Worm (Caenorhabditis elegans) whole organism, L4/young adult: ENCODE data around the gene ZK757.10.

Source experiments
- W03F9.2 ChIP-seq: fragments of 150-350 bp; optimal IDR thresholded peaks from 2 replicates; lab custom pipeline; 2014; ENCODE audit warnings: missing biosample characterization, missing genetic modification characterization
- dao-5 ChIP-seq: sonication (generic microtip); optimal IDR thresholded peaks from 2 replicates; lab custom pipeline; 2016; ENCODE audit warnings: missing genotype, missing genetic modification characterization, moderate library complexity, missing compliant biosample characterization

DNA sequence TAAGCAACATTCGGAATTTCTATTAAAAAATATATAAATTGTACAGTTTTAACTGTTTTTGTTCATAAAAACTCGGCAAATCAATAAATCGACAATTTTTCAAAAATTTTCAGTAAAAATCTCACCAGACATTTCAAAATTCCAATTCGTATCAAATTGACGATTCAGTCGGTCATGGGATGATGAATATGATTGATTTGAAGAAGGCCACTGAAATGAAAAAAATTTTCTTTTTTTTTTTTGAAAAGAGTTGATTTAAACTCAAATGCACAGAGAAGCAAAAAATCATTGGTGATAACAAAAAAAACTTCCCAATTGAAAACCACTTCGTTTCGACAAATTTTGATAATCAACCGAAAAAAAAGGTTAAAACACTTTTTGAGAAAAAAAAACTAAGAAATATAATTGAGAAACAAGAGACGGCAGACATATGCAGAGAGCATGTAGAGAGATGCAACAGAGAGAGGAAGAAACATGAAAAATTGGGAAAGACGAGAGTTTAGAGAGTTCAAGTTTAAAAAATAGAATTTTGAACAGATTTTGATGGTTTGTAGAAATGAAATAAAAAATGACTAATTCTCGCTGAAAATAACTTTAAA, 26.7 kb downstream of the ZK757.10 start:
- TF ChIP-seq dao-5 (tag; lab: Kevin White, UChicago) (no peak), W03F9.2 (tag; lab: Kevin White, UChicago) (no peak)
